Worm (Caenorhabditis elegans) whole organism, L4 larva: Measurements from ENCODE around the gene C28D4.8.

Source experiments
- D1046.2 ChIP-seq: fragments of 200-800 bp; sonication (Bioruptor generic); IDR thresholded peaks from 2 replicates; pipeline ENCODE4 v1.3.6; 2022; ENCODE audit warnings: missing genetic modification characterization, missing compliant biosample characterization
- T20F7.1 ChIP-seq: fragments of 200-800 bp; sonication (Bioruptor generic); optimal IDR thresholded peaks from 2 replicates; lab custom pipeline; 2018; ENCODE audit warnings: mild to moderate bottlenecking, missing genetic modification characterization, missing compliant biosample characterization
- Y105C5A.15 ChIP-seq: fragments of 200-800 bp; sonication (Bioruptor generic); IDR thresholded peaks from 2 replicates; pipeline ENCODE4 v1.3.6; 2022; ENCODE audit warnings: missing genetic modification characterization, missing compliant biosample characterization
- ZK337.2 ChIP-seq: fragments of 200-800 bp; sonication (Bioruptor generic); IDR thresholded peaks from 2 replicates; pipeline ENCODE4 v1.3.6; 2022; ENCODE audit warnings: missing genetic modification reagents, missing genetic modification characterization, missing compliant biosample characterization
- ZK546.5 ChIP-seq, 2 experiments: sonication (generic microtip); optimal IDR thresholded peaks; 2 replicates each; lab custom pipeline; 2017; ENCODE audit warnings: missing biosample characterization in 2 of 2, missing genetic modification characterization in 2 of 2
- aha-1 ChIP-seq: fragments of 150-350 bp; peaks from one replicate; lab custom pipeline; 2014; ENCODE audit warnings: missing biosample characterization, missing genetic modification characterization
- aly-2 ChIP-seq: sonication (generic microtip); optimal IDR thresholded peaks from 2 replicates; lab custom pipeline; 2018; ENCODE audit warnings: missing biosample characterization, missing genetic modification characterization
- arid-1 ChIP-seq: fragments of 200-800 bp; sonication (Bioruptor generic); conservative IDR thresholded peaks from 2 replicates; pipeline ENCODE4 v1.3.6; 2022; ENCODE audit warnings: missing genetic modification reagents, missing genetic modification characterization, missing compliant biosample characterization
- attf-4 ChIP-seq: sonication (generic microtip); optimal IDR thresholded peaks from 3 replicates; lab custom pipeline; 2017; ENCODE audit warnings: missing biosample characterization, missing genetic modification characterization
- ceh-20 ChIP-seq: fragments of 200-800 bp; sonication (Bioruptor generic); IDR thresholded peaks from 2 replicates; pipeline ENCODE4 v1.3.6; 2022; ENCODE audit warnings: missing genetic modification reagents, missing genetic modification characterization, missing compliant biosample characterization
- ctbp-1 ChIP-seq: fragments of 200-800 bp; sonication (Bioruptor generic); IDR thresholded peaks from 2 replicates; pipeline ENCODE4 v1.3.6; 2022; ENCODE audit warnings: missing genetic modification reagents, missing genetic modification characterization, missing compliant biosample characterization
- daf-16 ChIP-seq, 3 experiments: sonication (generic microtip); optimal IDR thresholded peaks; 2 replicates each; lab custom pipeline; 2016 to 2017; ENCODE audit warnings: missing genetic modification characterization in 3 of 3, missing genetic modification reagents in 3 of 3, mild to moderate bottlenecking in 2 of 3, missing compliant biosample characterization in 2 of 3, missing biosample characterization in 1 of 3, moderate library complexity in 1 of 3
- daf-19 ChIP-seq: fragments of 200-800 bp; sonication (Bioruptor generic); conservative IDR thresholded peaks from 2 replicates; pipeline ENCODE4 v1.3.6; 2022; ENCODE audit warnings: missing genetic modification characterization, missing compliant biosample characterization
- dmd-6 ChIP-seq: fragments of 200-800 bp; sonication (Bioruptor generic); IDR thresholded peaks from 2 replicates; pipeline ENCODE4 v1.3.6; 2022; ENCODE audit warnings: missing genetic modification reagents, missing genetic modification characterization, missing compliant biosample characterization
- dpl-1 ChIP-seq: fragments of 150-350 bp; optimal IDR thresholded peaks from 2 replicates; lab custom pipeline; 2014; ENCODE audit warnings: missing biosample characterization, missing genetic modification reagents, missing genetic modification characterization
- duxl-1 ChIP-seq: sonication (generic microtip); optimal IDR thresholded peaks from 2 replicates; lab custom pipeline; 2016; ENCODE audit warnings: mild to moderate bottlenecking, missing genetic modification characterization, moderate library complexity, missing compliant biosample characterization; ENCODE audit not compliant: poor library complexity
- dve-1 ChIP-seq: sonication (generic microtip); optimal IDR thresholded peaks from 2 replicates; lab custom pipeline; 2017; ENCODE audit warnings: antibody characterized with exemption, mild to moderate bottlenecking, missing genetic modification characterization, missing compliant biosample characterization; ENCODE audit not compliant: insufficient read depth
- egl-43 ChIP-seq: fragments of 200-800 bp; sonication (Bioruptor generic); IDR thresholded peaks from 2 replicates; pipeline ENCODE4 v1.3.6; 2022; ENCODE audit warnings: missing genetic modification reagents, missing genetic modification characterization, missing compliant biosample characterization
- fos-1 ChIP-seq: fragments of 150-350 bp; optimal IDR thresholded peaks from 2 replicates; lab custom pipeline; 2014; ENCODE audit warnings: missing biosample characterization, missing genetic modification characterization
- hlh-11 ChIP-seq: fragments of 200-800 bp; sonication (Bioruptor generic); optimal IDR thresholded peaks from 2 replicates; lab custom pipeline; 2018; ENCODE audit warnings: mild to moderate bottlenecking, missing genetic modification characterization, missing compliant biosample characterization
- hlh-30 ChIP-seq: sonication (generic microtip); optimal IDR thresholded peaks from 2 replicates; lab custom pipeline; 2017; ENCODE audit warnings: antibody characterized with exemption, mild to moderate bottlenecking, missing genetic modification characterization, missing compliant biosample characterization; ENCODE audit not compliant: insufficient read depth
- lin-1 ChIP-seq: fragments of 200-800 bp; sonication (Bioruptor generic); IDR thresholded peaks from 2 replicates; pipeline ENCODE4 v1.3.6; 2022; ENCODE audit warnings: missing genetic modification reagents, missing genetic modification characterization, missing compliant biosample characterization
- lin-29 ChIP-seq: fragments of 200-800 bp; sonication (Bioruptor generic); IDR thresholded peaks from 2 replicates; pipeline ENCODE4 v1.3.6; 2022; ENCODE audit warnings: missing genetic modification reagents, missing genetic modification characterization, missing compliant biosample characterization
- lsy-2 ChIP-seq, 2 experiments: fragments of 150-350 bp in 1 of 2; sonication (generic microtip) in 1 of 2; optimal IDR thresholded peaks; 2 replicates each; lab custom pipeline; 2014 to 2017; ENCODE audit warnings: missing biosample characterization in 2 of 2, missing genetic modification characterization in 2 of 2
- madf-5 ChIP-seq, 2 experiments: fragments of 200-800 bp; sonication (Bioruptor generic); IDR thresholded peaks; 2 replicates each; pipeline ENCODE4 v1.3.6; 2022; ENCODE audit warnings: missing compliant biosample characterization in 2 of 2, missing genetic modification characterization in 2 of 2
- mdl-1 ChIP-seq, 2 experiments: fragments of 150-350 bp in 1 of 2; sonication (generic microtip) in 1 of 2; optimal IDR thresholded peaks; 2 replicates each; lab custom pipeline; 2014 to 2017; ENCODE audit warnings: missing biosample characterization in 2 of 2, missing genetic modification characterization in 2 of 2
- mdt-29 ChIP-seq: fragments of 200-800 bp; sonication (Bioruptor generic); IDR thresholded peaks from 2 replicates; pipeline ENCODE4 v1.3.6; 2022; ENCODE audit warnings: missing genetic modification reagents, missing genetic modification characterization, missing compliant biosample characterization
- nhr-10 ChIP-seq: fragments of 150-350 bp; optimal IDR thresholded peaks from 2 replicates; lab custom pipeline; 2014; ENCODE audit warnings: missing biosample characterization, missing genetic modification characterization
- nhr-237 ChIP-seq: sonication (generic microtip); optimal IDR thresholded peaks from 2 replicates; lab custom pipeline; 2017; ENCODE audit warnings: missing biosample characterization, missing genetic modification characterization
- nhr-25 ChIP-seq: sonication (generic microtip); optimal IDR thresholded peaks from 2 replicates; lab custom pipeline; 2017; ENCODE audit warnings: missing genetic modification characterization, mild to moderate bottlenecking, missing compliant biosample characterization, antibody characterized with exemption, moderate library complexity, borderline replicate concordance; ENCODE audit not compliant: insufficient read depth
- nhr-28 ChIP-seq: fragments of 150-350 bp; optimal IDR thresholded peaks from 2 replicates; lab custom pipeline; 2014; ENCODE audit warnings: missing biosample characterization, missing genetic modification characterization
- nhr-42 ChIP-seq: fragments of 200-800 bp; sonication (Bioruptor generic); IDR thresholded peaks from 2 replicates; pipeline ENCODE4 v1.3.6; 2022; ENCODE audit warnings: missing genetic modification characterization, missing compliant biosample characterization
- nhr-6 ChIP-seq: fragments of 150-350 bp; optimal IDR thresholded peaks from 2 replicates; lab custom pipeline; 2014; ENCODE audit warnings: missing biosample characterization, missing genetic modification characterization
- php-3 ChIP-seq: fragments of 200-800 bp; sonication (Bioruptor generic); IDR thresholded peaks from 2 replicates; pipeline ENCODE4 v1.3.6; 2022; ENCODE audit warnings: missing genetic modification reagents, missing genetic modification characterization, missing compliant biosample characterization
- pqm-1 ChIP-seq: sonication (generic microtip); optimal IDR thresholded peaks from 2 replicates; lab custom pipeline; 2017; ENCODE audit warnings: missing biosample characterization, missing genetic modification characterization
- skn-1 ChIP-seq: fragments of 150-350 bp; optimal IDR thresholded peaks from 2 replicates; lab custom pipeline; 2014; ENCODE audit warnings: missing biosample characterization, missing genetic modification characterization
- tra-1 ChIP-seq: fragments of 200-800 bp; sonication (Bioruptor generic); IDR thresholded peaks from 2 replicates; pipeline ENCODE4 v1.3.6; 2022; ENCODE audit warnings: missing genetic modification reagents, missing genetic modification characterization, missing compliant biosample characterization
- unc-130 ChIP-seq: sonication (generic microtip); optimal IDR thresholded peaks from 2 replicates; lab custom pipeline; 2016; ENCODE audit warnings: missing genetic modification reagents, missing genetic modification characterization, missing compliant biosample characterization
- unc-62 ChIP-seq, 3 experiments: fragments of 150-350 bp in 1 of 3; sonication (generic microtip); optimal IDR thresholded peaks in 2 of 3; peaks in 1 of 3; 1 replicate in 1 of 3; 2 replicates in 2 of 3; lab custom pipeline; 2014 to 2017; ENCODE audit warnings: missing biosample characterization in 3 of 3, missing genetic modification characterization in 3 of 3, missing genetic modification reagents in 3 of 3, missing genotype in 1 of 3
- zag-1 ChIP-seq: fragments of 150-350 bp; optimal IDR thresholded peaks from 2 replicates; lab custom pipeline; 2014; ENCODE audit warnings: missing biosample characterization, missing genetic modification characterization
- zfp-2 ChIP-seq: sonication (generic microtip); optimal IDR thresholded peaks from 2 replicates; lab custom pipeline; 2016; ENCODE audit warnings: mild to moderate bottlenecking, missing genetic modification characterization, missing compliant biosample characterization
- zfp-3 ChIP-seq: fragments of 200-800 bp; sonication (Bioruptor generic); conservative IDR thresholded peaks from 2 replicates; pipeline ENCODE4 v1.3.6; 2022; ENCODE audit warnings: missing genetic modification reagents, missing genetic modification characterization, missing compliant biosample characterization
- zip-2 ChIP-seq: fragments of 150-350 bp; optimal IDR thresholded peaks from 2 replicates; lab custom pipeline; 2014; ENCODE audit warnings: missing biosample characterization, missing genetic modification characterization
- ztf-11 ChIP-seq: fragments of 150-350 bp; optimal IDR thresholded peaks from 2 replicates; lab custom pipeline; 2014; ENCODE audit warnings: missing biosample characterization, missing genetic modification characterization
- ztf-7 ChIP-seq: fragments of 150-350 bp; optimal IDR thresholded peaks from 2 replicates; lab custom pipeline; 2014; ENCODE audit warnings: missing biosample characterization, missing genetic modification characterization

C28D4.8 gene

DNA sequence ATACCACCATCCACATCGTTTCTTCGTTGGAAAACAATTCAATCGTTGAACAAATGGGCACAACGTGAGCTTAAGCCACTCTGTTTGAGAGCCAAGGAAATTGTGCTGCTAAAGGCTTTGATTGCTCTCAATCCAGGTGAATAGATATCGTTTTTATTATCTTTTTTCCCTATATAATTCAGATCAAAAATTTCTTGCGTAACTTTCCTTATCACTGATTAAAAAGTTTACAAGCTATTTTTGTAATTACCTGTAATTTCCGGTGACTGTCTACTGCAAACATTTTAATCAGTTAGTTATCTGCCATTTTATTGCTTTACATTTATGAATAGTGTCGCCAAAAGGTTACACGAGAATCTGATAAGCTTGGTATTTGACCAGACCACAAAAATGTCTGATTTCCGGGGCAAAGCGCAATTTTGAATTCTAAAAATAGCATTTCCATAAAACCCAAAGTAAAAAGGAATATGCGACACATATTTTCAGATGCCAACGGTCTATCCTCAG lies 14.5 kb upstream of the C28D4.8 start:
- no peak for TF ChIP-seq lin-29
- TF ChIP-seq ztf-7 (tag; lab: Kevin White, UChicago): no peak
- TF ChIP-seq hlh-11 (tag; lab: Kevin White, UChicago): peak; percentile 48
- TF ChIP-seq php-3 (GFP tag; lab: Robert Waterston, UW): peak; percentile 91
- TF ChIP-seq nhr-28 (tag; lab: Kevin White, UChicago): peak; percentile 31
- TF ChIP-seq nhr-6 (tag; lab: Kevin White, UChicago): no peak
- TF ChIP-seq unc-62 (GFP tag; optimal IDR thresholded peaks at IDR 0.05 in 1 of 2; lab: Kevin White, UChicago): no peak
- no peak for TF ChIP-seq unc-62 (tag; optimal IDR thresholded peaks at IDR 0.05; lab: Kevin White, UChicago)
- no peak for TF ChIP-seq ztf-11 (tag; lab: Kevin White, UChicago)
- no peak for TF ChIP-seq mdt-29 (GFP tag; lab: Robert Waterston, UW)
- no peak for TF ChIP-seq daf-19 (GFP tag; lab: Robert Waterston, UW)
- no peak for TF ChIP-seq arid-1 (GFP tag; lab: Robert Waterston, UW)
- no peak for TF ChIP-seq dpl-1 (GFP tag; lab: Kevin White, UChicago)
- no peak for TF ChIP-seq unc-130 (GFP tag; lab: Kevin White, UChicago)
- TF ChIP-seq madf-5 (GFP tag; IDR thresholded peaks at IDR 0.05; lab: Robert Waterston, UW): no peak
- TF ChIP-seq ZK546.5 (tag; optimal IDR thresholded peaks at IDR 0.05; lab: Kevin White, UChicago): no peak
- TF ChIP-seq mdl-1 (tag; optimal IDR thresholded peaks at IDR 0.05; lab: Kevin White, UChicago): peak in 1 of 2 experiments; percentile 31
- peak; percentile 38; the same call in 1 of the 2 replicates for TF ChIP-seq dmd-6 (GFP tag; lab: Robert Waterston, UW)
- no peak for TF ChIP-seq egl-43 (GFP tag; lab: Robert Waterston, UW)
- TF ChIP-seq dve-1 (tag; lab: Kevin White, UChicago): peak; percentile 59
- no peak for TF ChIP-seq fos-1 (tag; lab: Kevin White, UChicago)
- no peak for TF ChIP-seq nhr-237
- no peak for TF ChIP-seq nhr-42 (GFP tag; lab: Robert Waterston, UW)
- TF ChIP-seq ctbp-1 (GFP tag; lab: Robert Waterston, UW): no peak
- no peak for TF ChIP-seq attf-4 (tag; lab: Kevin White, UChicago)
- TF ChIP-seq skn-1 (tag; lab: Kevin White, UChicago): no peak
- TF ChIP-seq Y105C5A.15 (GFP tag; lab: Robert Waterston, UW): no peak
- no peak for TF ChIP-seq lsy-2 (tag; optimal IDR thresholded peaks at IDR 0.05; lab: Kevin White, UChicago)
- TF ChIP-seq pqm-1 (tag; lab: Kevin White, UChicago): peak; percentile 40
- TF ChIP-seq duxl-1 (tag; lab: Kevin White, UChicago): no peak
- peak; percentile 89 for TF ChIP-seq aha-1 (tag; lab: Kevin White, UChicago)
- peak; percentile 75; the same call in 1 of the 2 replicates for TF ChIP-seq lin-1 (GFP tag; lab: Robert Waterston, UW)
- TF ChIP-seq D1046.2 (GFP tag; lab: Robert Waterston, UW): no peak
- no peak for TF ChIP-seq zfp-2 (tag; lab: Kevin White, UChicago)
- no peak for TF ChIP-seq nhr-10 (tag; lab: Kevin White, UChicago)
- no peak for TF ChIP-seq daf-16 (GFP tag; optimal IDR thresholded peaks at IDR 0.05; lab: Kevin White, UChicago)
- TF ChIP-seq daf-16 (tag; optimal IDR thresholded peaks at IDR 0.05; lab: Kevin White, UChicago): peak; percentile 39
- no peak for TF ChIP-seq zip-2 (tag; lab: Kevin White, UChicago)
- no peak for TF ChIP-seq aly-2 (tag; lab: Kevin White, UChicago)
- no peak for TF ChIP-seq ZK337.2

DNA sequence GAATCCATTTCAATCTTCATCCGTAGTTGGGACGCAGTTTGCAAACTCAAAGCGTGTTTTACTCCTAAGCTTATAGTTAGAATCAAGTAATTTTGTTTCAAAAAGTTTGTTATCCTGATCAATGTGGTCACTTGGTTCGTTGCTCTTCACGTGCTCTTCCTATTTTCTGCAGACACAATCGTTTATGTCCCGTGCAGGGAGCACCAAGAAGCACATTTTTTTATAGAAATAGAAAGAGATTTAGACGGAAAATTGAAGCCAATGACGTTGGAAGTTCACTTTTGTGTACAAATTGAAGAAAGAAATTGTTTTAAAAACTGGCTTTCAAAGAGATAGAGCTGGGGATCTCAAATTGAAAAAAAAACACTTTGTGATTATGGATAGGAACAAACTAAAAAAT lies 13.5 kb upstream of the C28D4.8 start:
- TF ChIP-seq zfp-3 (GFP tag; lab: Robert Waterston, UW) (no peak), T20F7.1 (GFP tag; lab: Kevin White, UChicago) (peak; percentile 19), fos-1 (tag; lab: Kevin White, UChicago) (no peak), aha-1 (tag; lab: Kevin White, UChicago) (peak; percentile 46), zag-1 (tag; lab: Kevin White, UChicago) (no peak), ceh-20 (GFP tag; lab: Robert Waterston, UW) (no peak), hlh-30 (tag; lab: Kevin White, UChicago) (peak; percentile 67), hlh-11 (tag; lab: Kevin White, UChicago) (peak; percentile 21), dve-1 (tag; lab: Kevin White, UChicago) (peak; percentile 19), nhr-25 (tag; lab: Kevin White, UChicago) (no peak), tra-1 (GFP tag; lab: Robert Waterston, UW) (no peak)
